Fruit fly (Drosophila melanogaster) whole organism, embryonic: ENCODE results near the gene Fibp.

ENCODE experiments used
- CG10209 ChIP-seq: fragments of 200-800 bp; sonication (Bioruptor generic); optimal IDR thresholded peaks from 3 replicates; lab custom pipeline; 2017; ENCODE audit warnings: missing biosample characterization, mild to moderate bottlenecking, missing genetic modification characterization, missing genetic modification reagents
- CG10321 ChIP-seq: fragments of 200-800 bp; sonication (Bioruptor generic); IDR thresholded peaks from 2 replicates; pipeline ENCODE4 v1.3.6; 2022; ENCODE audit warnings: missing biosample characterization, missing genetic modification characterization
- CG11696 ChIP-seq: fragments of 200-800 bp; sonication (Bioruptor generic); IDR thresholded peaks from 2 replicates; pipeline ENCODE4 v1.3.6; 2022; ENCODE audit warnings: missing biosample characterization, missing genetic modification characterization
- CG12659 ChIP-seq: fragments of 200-800 bp; sonication (Bioruptor generic); optimal IDR thresholded peaks from 3 replicates; lab custom pipeline; 2017; ENCODE audit warnings: mild to moderate bottlenecking, missing biosample characterization, missing genetic modification reagents, missing genetic modification characterization
- CG13123 ChIP-seq: fragments of 200-800 bp; sonication (Bioruptor generic); optimal IDR thresholded peaks from 2 replicates; lab custom pipeline; 2016; ENCODE audit warnings: missing biosample characterization, missing genetic modification characterization
- CG14050 ChIP-seq: fragments of 200-800 bp; sonication (Bioruptor generic); IDR thresholded peaks from 3 replicates; pipeline ENCODE4 v1.3.6; 2022; ENCODE audit warnings: missing biosample characterization, missing genetic modification characterization
- CG14710 ChIP-seq: fragments of 200-800 bp; sonication (Bioruptor generic); optimal IDR thresholded peaks from 3 replicates; lab custom pipeline; 2019; ENCODE audit warnings: missing biosample characterization, mild to moderate bottlenecking, missing genetic modification characterization, moderate library complexity
- CG14965 ChIP-seq: fragments of 200-800 bp; sonication (Bioruptor generic); optimal IDR thresholded peaks from 2 replicates; lab custom pipeline; 2016; ENCODE audit warnings: missing biosample characterization, missing genetic modification characterization, borderline replicate concordance
- CG15011 ChIP-seq: fragments of 200-800 bp; sonication (Bioruptor generic); optimal IDR thresholded peaks from 3 replicates; lab custom pipeline; 2018; ENCODE audit warnings: missing biosample characterization, mild to moderate bottlenecking, missing genetic modification characterization
- CG1647 ChIP-seq: fragments of 200-800 bp; sonication (Bioruptor generic); optimal IDR thresholded peaks from 3 replicates; lab custom pipeline; 2016; ENCODE audit warnings: missing biosample characterization, missing genetic modification characterization
- CG16815 ChIP-seq: fragments of 200-800 bp; sonication (Bioruptor generic); optimal IDR thresholded peaks from 3 replicates; lab custom pipeline; 2017; ENCODE audit warnings: missing biosample characterization, mild to moderate bottlenecking, missing genetic modification characterization
- CG32767 ChIP-seq: fragments of 200-800 bp; sonication (Bioruptor generic); IDR thresholded peaks from 2 replicates; pipeline ENCODE4 v1.3.6; 2022; ENCODE audit warnings: missing biosample characterization, missing genetic modification characterization
- CG3838 ChIP-seq: fragments of 200-800 bp; sonication (Bioruptor generic); optimal IDR thresholded peaks from 3 replicates; lab custom pipeline; 2016; ENCODE audit warnings: missing biosample characterization, missing genetic modification characterization
- CG4360 ChIP-seq: fragments of 200-800 bp; sonication (Bioruptor generic); IDR thresholded peaks from 2 replicates; pipeline ENCODE4 v1.3.6; 2022; ENCODE audit warnings: missing biosample characterization, missing genetic modification characterization
- CG6272 ChIP-seq: fragments of 200-800 bp; sonication (Bioruptor generic); IDR thresholded peaks from 2 replicates; pipeline ENCODE4 v1.3.6; 2022; ENCODE audit warnings: missing biosample characterization, missing genetic modification characterization
- CG7963 ChIP-seq: fragments of 200-800 bp; sonication (Bioruptor generic); IDR thresholded peaks from 3 replicates; pipeline ENCODE4 v1.3.6; 2022; ENCODE audit warnings: missing biosample characterization, missing genetic modification characterization; ENCODE audit not compliant: partially characterized antibody
- CG9876 ChIP-seq: fragments of 200-800 bp; sonication (Bioruptor generic); optimal IDR thresholded peaks from 2 replicates; lab custom pipeline; 2016; ENCODE audit warnings: missing biosample characterization, missing genetic modification characterization
- CG9932 ChIP-seq: fragments of 200-800 bp; sonication (Bioruptor generic); IDR thresholded peaks from 2 replicates; pipeline ENCODE4 v1.3.6; 2022; ENCODE audit warnings: missing biosample characterization, missing genetic modification characterization
- H2.0 ChIP-seq: fragments of 200-800 bp; sonication (Bioruptor generic); IDR thresholded peaks from 2 replicates; pipeline ENCODE4 v1.3.6; 2022; ENCODE audit warnings: missing biosample characterization, missing genetic modification characterization
- HLH4C ChIP-seq: fragments of 200-800 bp; sonication (Bioruptor generic); IDR thresholded peaks from 3 replicates; pipeline ENCODE4 v1.3.6; 2022; ENCODE audit warnings: missing biosample characterization, missing genetic modification characterization; ENCODE audit not compliant: partially characterized antibody
- Hr51 ChIP-seq, 2 experiments: fragments of 200-800 bp; sonication (Bioruptor generic); optimal IDR thresholded peaks; 2 replicates in 1 of 2; 3 replicates in 1 of 2; lab custom pipeline; 2016 to 2018; ENCODE audit warnings: missing biosample characterization in 2 of 2, missing genetic modification characterization in 2 of 2, mild to moderate bottlenecking in 1 of 2, moderate library complexity in 1 of 2
- Hsf ChIP-seq: fragments of 200-800 bp; sonication (Bioruptor generic); optimal IDR thresholded peaks from 3 replicates; lab custom pipeline; 2016; ENCODE audit warnings: missing biosample characterization, missing genetic modification characterization
- MTF-1 ChIP-seq: fragments of 200-800 bp; sonication (Bioruptor generic); optimal IDR thresholded peaks from 2 replicates; lab custom pipeline; 2018; ENCODE audit warnings: missing biosample characterization, mild to moderate bottlenecking, missing genetic modification characterization, borderline replicate concordance
- Nf-YA ChIP-seq: fragments of 200-800 bp; sonication (Bioruptor generic); IDR thresholded peaks from 2 replicates; pipeline ENCODE4 v1.3.6; 2022; ENCODE audit warnings: missing biosample characterization, missing genetic modification characterization
- Rfx ChIP-seq: fragments of 200-800 bp; sonication (Bioruptor generic); IDR thresholded peaks from 2 replicates; pipeline ENCODE4 v1.3.6; 2022; ENCODE audit warnings: missing biosample characterization, missing genetic modification characterization
- Sry-δ ChIP-seq: fragments of 200-800 bp; sonication (Bioruptor generic); optimal IDR thresholded peaks from 2 replicates; lab custom pipeline; 2016; ENCODE audit warnings: missing biosample characterization, missing genetic modification characterization
- bigmax ChIP-seq: fragments of 200-800 bp; sonication (Bioruptor generic); optimal IDR thresholded peaks from 2 replicates; lab custom pipeline; 2018; ENCODE audit warnings: missing biosample characterization, mild to moderate bottlenecking, missing genetic modification characterization
- bsh ChIP-seq, 2 experiments: fragments of 200-800 bp; sonication (Bioruptor generic); optimal IDR thresholded peaks; 2 replicates each; lab custom pipeline; 2017 to 2018; ENCODE audit warnings: mild to moderate bottlenecking in 2 of 2, missing biosample characterization in 2 of 2, missing genetic modification characterization in 2 of 2, moderate library complexity in 1 of 2
- cad ChIP-seq: fragments of >200 bp; optimal IDR thresholded peaks from 2 replicates; lab custom pipeline; 2017; ENCODE audit warnings: missing biosample characterization, missing genetic modification characterization
- chinmo ChIP-seq: fragments of 200-800 bp; sonication (Bioruptor generic); IDR thresholded peaks from 4 replicates; pipeline ENCODE4 v1.3.6; 2022; ENCODE audit warnings: missing biosample characterization, missing genetic modification characterization; ENCODE audit not compliant: partially characterized antibody
- corto ChIP-seq: fragments of 200-800 bp; sonication (Bioruptor generic); optimal IDR thresholded peaks from 2 replicates; lab custom pipeline; 2016; ENCODE audit warnings: missing biosample characterization, mild to moderate bottlenecking, missing genetic modification characterization, moderate library complexity
- dpn ChIP-seq, 2 experiments: fragments of 200-800 bp; sonication (Bioruptor generic); optimal IDR thresholded peaks; 3 replicates each; lab custom pipeline; 2016; ENCODE audit warnings: missing biosample characterization in 2 of 2, missing genetic modification characterization in 2 of 2
- gt ChIP-seq: fragments of 200-800 bp; sonication (Bioruptor generic); IDR thresholded peaks from 2 replicates; pipeline ENCODE4 v1.3.6; 2022; ENCODE audit warnings: missing biosample characterization, missing genetic modification characterization
- inv ChIP-seq: fragments of 200-800 bp; sonication (Bioruptor generic); IDR thresholded peaks from 2 replicates; pipeline ENCODE4 v1.3.6; 2022; ENCODE audit warnings: missing biosample characterization, missing genetic modification characterization; ENCODE audit not compliant: partially characterized antibody
- lab ChIP-seq: fragments of 200-800 bp; sonication (Bioruptor generic); optimal IDR thresholded peaks from 3 replicates; lab custom pipeline; 2017; ENCODE audit warnings: missing biosample characterization, missing genetic modification characterization, mild to moderate bottlenecking, moderate library complexity, missing genetic modification reagents
- pb ChIP-seq: fragments of 200-800 bp; sonication (Bioruptor generic); optimal IDR thresholded peaks from 3 replicates; lab custom pipeline; 2016; ENCODE audit warnings: missing biosample characterization, missing genetic modification characterization
- pfk ChIP-seq: fragments of 200-800 bp; sonication (Bioruptor generic); optimal IDR thresholded peaks from 2 replicates; lab custom pipeline; 2018; ENCODE audit warnings: missing biosample characterization, mild to moderate bottlenecking, missing genetic modification characterization, moderate library complexity
- phol ChIP-seq: fragments of 200-800 bp; sonication (Bioruptor generic); optimal IDR thresholded peaks from 3 replicates; lab custom pipeline; 2018; ENCODE audit warnings: missing biosample characterization, mild to moderate bottlenecking, missing genetic modification characterization, moderate library complexity
- pita ChIP-seq: fragments of 200-800 bp; sonication (Bioruptor generic); optimal IDR thresholded peaks from 2 replicates; lab custom pipeline; 2017; ENCODE audit warnings: missing biosample characterization, mild to moderate bottlenecking, missing genetic modification characterization
- sr ChIP-seq: fragments of 200-800 bp; sonication (Bioruptor generic); IDR thresholded peaks from 3 replicates; pipeline ENCODE4 v1.3.6; 2022; ENCODE audit warnings: missing biosample characterization, missing genetic modification characterization
- tap ChIP-seq: fragments of 200-800 bp; optimal IDR thresholded peaks from 3 replicates; lab custom pipeline; 2019; ENCODE audit warnings: missing biosample characterization, mild to moderate bottlenecking, missing genetic modification characterization, moderate library complexity
- tx ChIP-seq: fragments of 200-800 bp; sonication (Bioruptor generic); optimal IDR thresholded peaks from 2 replicates; lab custom pipeline; 2016; ENCODE audit warnings: missing biosample characterization, missing genetic modification characterization
- zfh1 ChIP-seq: fragments of 200-800 bp; sonication (Bioruptor generic); IDR thresholded peaks from 3 replicates; pipeline ENCODE4 v1.3.6; 2022; ENCODE audit warnings: missing biosample characterization, missing genetic modification characterization

Fibp gene

dm6 chr3L:19817807-19818531, at the start of gene Fibp, which contains the start of gene Deaf1 (continued):
- TF ChIP-seq pb (GFP tag; lab: Kevin White, UChicago) (peak; percentile 50), cad (GFP tag; lab: Kevin White, UChicago) (no peak), tx (GFP tag; lab: Kevin White, UChicago) (peak; percentile 82), bsh (GFP tag; optimal IDR thresholded peaks at IDR 0.05; lab: Kevin White, UChicago) (peak in 1 of 2 experiments; percentile 59), Nf-YA (GFP tag; lab: Robert Waterston, UW) (peak; percentile 18; the same call in 1 of the 2 replicates), CG7963 (GFP tag; lab: Robert Waterston, UW) (peak; percentile 96), H2.0 (peak; percentile 51; the same call in 1 of the 2 replicates), CG15011 (GFP tag; lab: Kevin White, UChicago) (peak; percentile 19), Rfx (GFP tag; lab: Robert Waterston, UW) (peak; percentile 82), CG1647 (GFP tag; lab: Kevin White, UChicago) (peak; percentile 67), CG9932 (peak; percentile 96), HLH4C (GFP tag; lab: Robert Waterston, UW) (peak; percentile 96), CG12659 (GFP tag; lab: Kevin White, UChicago) (peak; percentile 86), gt (GFP tag; lab: Robert Waterston, UW) (no peak), CG14710 (peak; percentile 87), CG4360 (peak; percentile 96), pita (GFP tag; lab: Kevin White, UChicago) (no peak), CG14965 (no peak), MTF-1 (GFP tag; lab: Kevin White, UChicago) (no peak), Hr51 (GFP tag; optimal IDR thresholded peaks at IDR 0.05; lab: Kevin White, UChicago) (peak; percentile 73 to 82), CG11696 (GFP tag; lab: Robert Waterston, UW) (no peak), CG14050 (GFP tag; lab: Robert Waterston, UW) (peak; percentile 54; the same call in 2 of the 3 replicates), zfh1 (GFP tag; lab: Robert Waterston, UW) (peak; percentile 53; the same call in 2 of the 3 replicates), sr (no peak), Hsf (GFP tag; lab: Kevin White, UChicago) (peak; percentile 82), CG16815 (GFP tag; lab: Kevin White, UChicago) (peak; percentile 74), CG10209 (GFP tag; lab: Kevin White, UChicago) (peak; percentile 54), CG10321 (GFP tag; lab: Robert Waterston, UW) (no peak), dpn (GFP tag; optimal IDR thresholded peaks at IDR 0.05; lab: Kevin White, UChicago) (peak; percentile 77 to 84), bigmax (GFP tag; lab: Kevin White, UChicago) (no peak), tap (tag; lab: Kevin White, UChicago) (no peak), CG9876 (GFP tag; lab: Kevin White, UChicago) (peak; percentile 82), Sry-δ (GFP tag; lab: Kevin White, UChicago) (peak; percentile 98), pfk (no peak), CG6272 (peak; percentile 84), corto (GFP tag; lab: Kevin White, UChicago) (no peak), lab (GFP tag; lab: Kevin White, UChicago) (peak; percentile 64), CG13123 (GFP tag; lab: Kevin White, UChicago) (peak; percentile 63), chinmo (GFP tag; lab: Robert Waterston, UW) (peak; percentile 98), phol (tag; lab: Kevin White, UChicago) (peak; percentile 85), CG32767 (GFP tag; lab: Robert Waterston, UW) (peak; percentile 34; the same call in 1 of the 2 replicates), CG3838 (GFP tag; lab: Kevin White, UChicago) (peak; percentile 11), inv (GFP tag; lab: Robert Waterston, UW) (peak; percentile 99)
- TF ChIP-seq, all 482 proteins: peak for 343
